Fruit fly (Drosophila melanogaster): ENCODE measurements around the gene CG15824.
A peak's percentile ranks its signal among the peaks of the same experiment; 100 is the strongest.

Gene CG15824

DNA sequence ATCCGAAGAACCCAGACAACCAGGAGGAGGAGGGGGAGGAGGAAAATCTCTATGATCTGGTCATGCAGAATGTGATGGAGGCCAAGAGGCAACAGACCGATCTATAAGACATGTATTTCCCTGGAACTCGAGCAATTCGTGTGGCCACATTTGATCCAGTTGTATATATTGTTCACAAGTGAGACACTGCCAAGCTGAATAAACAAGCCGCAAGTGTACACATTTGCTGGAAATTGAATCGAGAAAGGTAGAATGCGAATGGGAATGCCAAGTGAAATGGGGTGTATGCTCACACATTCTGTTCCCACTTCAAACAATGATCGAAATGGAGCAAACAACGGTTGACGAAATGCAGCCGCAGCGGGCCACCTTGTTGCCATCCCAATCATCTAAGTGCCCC lies 28.9 kb downstream of the CG15824 start (continued):
- no peak for TF ChIP-seq eve (GFP tag; optimal IDR thresholded peaks at IDR 0.05)
- peak; percentile 37; the same call in 1 of the 3 replicates for TF ChIP-seq zfh1 (GFP tag; IDR thresholded peaks at IDR 0.05)
- no peak for TF ChIP-seq CG14667 (GFP tag; IDR thresholded peaks at IDR 0.05)
- TF ChIP-seq otp (GFP tag; IDR thresholded peaks at IDR 0.05) = 0 out of 3 replicates have a peak, but pooled peaks have one; percentile 50
- no peak for TF ChIP-seq Nf-YB (GFP tag; optimal IDR thresholded peaks at IDR 0.05)
- no peak for TF ChIP-seq CG7786 (GFP tag; optimal IDR thresholded peaks at IDR 0.05)
- no peak for TF ChIP-seq Bgb (GFP tag; IDR thresholded peaks at IDR 0.05; ENCODE audit: partially characterized antibody)
- peak in 1 of 2 experiments; percentile 37 for TF ChIP-seq bsh (GFP tag; optimal IDR thresholded peaks at IDR 0.05)
- TF ChIP-seq chn (GFP tag; optimal IDR thresholded peaks at IDR 0.05) = no peak
- peak; percentile 46; the same call in 1 of the 2 replicates for TF ChIP-seq ara (GFP tag; IDR thresholded peaks at IDR 0.05)
- TF ChIP-seq pum (GFP tag; optimal IDR thresholded peaks at IDR 0.05) = no peak
- no peak for TF ChIP-seq slp2 (GFP tag; optimal IDR thresholded peaks at IDR 0.05)
- peak; percentile 26 for TF ChIP-seq CG12071 (GFP tag; optimal IDR thresholded peaks at IDR 0.05)
- no peak for TF ChIP-seq Trl (optimal IDR thresholded peaks at IDR 0.05)
- TF ChIP-seq Trl (GFP tag; optimal IDR thresholded peaks at IDR 0.05) = peak; percentile 6
- peak; percentile 5 for TF ChIP-seq CG13894 (tag; optimal IDR thresholded peaks at IDR 0.05)
- peak; percentile 40; the same call in 1 of the 2 replicates for TF ChIP-seq Rfx (GFP tag; IDR thresholded peaks at IDR 0.05)
- TF ChIP-seq onecut (GFP tag; IDR thresholded peaks at IDR 0.05) = 0 out of 2 replicates have a peak, but pooled peaks have one; percentile 32
- no peak for TF ChIP-seq CG7357 (GFP tag; IDR thresholded peaks at IDR 0.05)
- no peak for TF ChIP-seq gro (GFP tag; optimal IDR thresholded peaks at IDR 0.05)
- TF ChIP-seq B-H2 (GFP tag; optimal IDR thresholded peaks at IDR 0.05) = peak; percentile 10
- no peak for TF ChIP-seq CG6654 (GFP tag; optimal IDR thresholded peaks at IDR 0.05)
- TF ChIP-seq Med (GFP tag) = peak; percentile 75
- peak; percentile 14 for TF ChIP-seq CG13296 (GFP tag; optimal IDR thresholded peaks at IDR 0.05)
- no peak for TF ChIP-seq CG17612 (GFP tag; IDR thresholded peaks at IDR 0.05)
- peak; percentile 46 for TF ChIP-seq Fer1 (GFP tag; optimal IDR thresholded peaks at IDR 0.05)
- TF ChIP-seq CG4328 (GFP tag; optimal IDR thresholded peaks at IDR 0.05) = peak; percentile 52
- no peak for TF ChIP-seq CG32532 (GFP tag; IDR thresholded peaks at IDR 0.05)
- TF ChIP-seq chif (GFP tag; optimal IDR thresholded peaks at IDR 0.05) = no peak
- TF ChIP-seq Hr51 (GFP tag; optimal IDR thresholded peaks at IDR 0.05) = no peak
- no peak for TF ChIP-seq CG10267 (tag; optimal IDR thresholded peaks at IDR 0.05)
- no peak for TF ChIP-seq tin (GFP tag; optimal IDR thresholded peaks at IDR 0.05)
- no peak for TF ChIP-seq CG12744 (GFP tag; optimal IDR thresholded peaks at IDR 0.05)
- peak; percentile 60 for TF ChIP-seq fd64A (GFP tag; optimal IDR thresholded peaks at IDR 0.05)
- TF ChIP-seq CG6765 (GFP tag; optimal IDR thresholded peaks at IDR 0.05) = no peak
- TF ChIP-seq CG30403 (GFP tag; optimal IDR thresholded peaks at IDR 0.05) = no peak
- no peak for TF ChIP-seq CG12659 (GFP tag; optimal IDR thresholded peaks at IDR 0.05)
- TF ChIP-seq CG4360 (GFP tag; IDR thresholded peaks at IDR 0.05) = no peak
- no peak for TF ChIP-seq dm (GFP tag; optimal IDR thresholded peaks at IDR 0.05)
- peak; percentile 29 for TF ChIP-seq CG3281 (GFP tag; optimal IDR thresholded peaks at IDR 0.05)
- no peak for TF ChIP-seq CG11093 (GFP tag; IDR thresholded peaks at IDR 0.05)
- no peak for TF ChIP-seq CG14965 (GFP tag; optimal IDR thresholded peaks at IDR 0.05; ENCODE audit: borderline replicate concordance)
- TF ChIP-seq pita (GFP tag; optimal IDR thresholded peaks at IDR 0.05) = no peak
- TF ChIP-seq CG10543 (GFP tag; optimal IDR thresholded peaks at IDR 0.05) = peak; percentile 40
- no peak for TF ChIP-seq CG18011 (GFP tag; optimal IDR thresholded peaks at IDR 0.05)
- peak; percentile 50 for TF ChIP-seq kni (GFP tag; optimal IDR thresholded peaks at IDR 0.05)
- 0 out of 2 replicates have a peak, but pooled peaks have one; percentile 26 for TF ChIP-seq crol (GFP tag; IDR thresholded peaks at IDR 0.05)
- peak; percentile 33 for TF ChIP-seq CG2120 (GFP tag; optimal IDR thresholded peaks at IDR 0.05)
- no peak for TF ChIP-seq CG15073 (GFP tag; optimal IDR thresholded peaks at IDR 0.05)
- TF ChIP-seq CG12155 (GFP tag; optimal IDR thresholded peaks at IDR 0.05) = no peak
- TF ChIP-seq CG10654 (GFP tag; optimal IDR thresholded peaks at IDR 0.05) = no peak
